Fruit fly (Drosophila melanogaster): ENCODE results near the gene CG9265.

The CG9265 gene

DNA sequence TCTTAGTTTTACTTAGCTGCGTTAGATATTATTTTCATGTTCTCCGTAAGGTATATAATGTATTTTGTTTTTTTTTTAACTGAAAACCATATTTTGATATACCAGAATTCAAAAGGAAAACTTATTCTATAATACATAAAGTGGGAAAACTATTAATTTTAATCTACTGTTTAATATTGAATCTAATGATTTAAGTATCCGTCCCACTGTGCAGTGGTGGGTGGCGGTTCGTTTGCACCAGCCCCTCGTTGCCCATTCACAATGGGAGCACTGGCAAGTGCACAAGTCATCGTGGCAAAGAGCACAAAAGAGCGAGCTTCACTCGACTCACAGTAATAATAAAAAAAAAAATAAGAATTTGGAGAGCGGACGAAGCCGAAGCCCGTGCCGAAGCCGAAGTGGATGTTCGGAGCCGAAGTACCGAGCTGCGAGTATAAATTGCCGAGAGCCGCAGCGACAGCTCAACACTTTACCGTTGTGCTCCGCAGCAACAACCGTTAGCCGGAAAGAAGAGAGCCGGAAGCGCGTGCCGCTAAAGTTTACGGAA is 25.2 kb upstream of the CG9265 start, which contains the start of gene CG34136 (continued):
- TF ChIP-seq CoRest (tag; optimal IDR thresholded peaks at IDR 0.05) (peak; percentile 58), ac (GFP tag; optimal IDR thresholded peaks at IDR 0.05) (no peak), CG9727 (GFP tag; optimal IDR thresholded peaks at IDR 0.05) (peak; percentile 38), Camta (GFP tag; optimal IDR thresholded peaks at IDR 0.05) (no peak), Six4 (GFP tag; optimal IDR thresholded peaks at IDR 0.05) (peak; percentile 56), sug (tag; optimal IDR thresholded peaks at IDR 0.05) (no peak), CG3995 (GFP tag; optimal IDR thresholded peaks at IDR 0.05) (no peak), crp (GFP tag; optimal IDR thresholded peaks at IDR 0.05) (no peak), CHES-1-like (GFP tag; optimal IDR thresholded peaks at IDR 0.05) (no peak), Dp (GFP tag; optimal IDR thresholded peaks at IDR 0.05) (no peak), ab (GFP tag; optimal IDR thresholded peaks at IDR 0.05) (no peak), sima (GFP tag; optimal IDR thresholded peaks at IDR 0.05) (no peak), CG7987 (GFP tag; optimal IDR thresholded peaks at IDR 0.05) (peak; percentile 13), CG6175 (GFP tag; IDR thresholded peaks at IDR 0.05) (no peak), cg (GFP tag; optimal IDR thresholded peaks at IDR 0.05) (no peak), pb (GFP tag; optimal IDR thresholded peaks at IDR 0.05) (no peak), CG2678 (tag; optimal IDR thresholded peaks at IDR 0.05) (peak; percentile 69), E2f1 (GFP tag; IDR thresholded peaks at IDR 0.05) (peak; percentile 26; the same call in 1 of the 2 replicates), CG17912 (GFP tag; optimal IDR thresholded peaks at IDR 0.05) (no peak), Abd-B (GFP tag; optimal IDR thresholded peaks at IDR 0.05) (peak; percentile 18), CG6689 (GFP tag; IDR thresholded peaks at IDR 0.05) (peak; percentile 52; the same call in 1 of the 2 replicates), CG15601 (tag; optimal IDR thresholded peaks at IDR 0.05) (no peak), Kr (GFP tag; optimal IDR thresholded peaks at IDR 0.05) (no peak), gro (GFP tag; optimal IDR thresholded peaks at IDR 0.05) (no peak), CG30431 (GFP tag; optimal IDR thresholded peaks at IDR 0.05) (no peak), CG10209 (GFP tag; optimal IDR thresholded peaks at IDR 0.05) (peak; percentile 8), fu2 (GFP tag; optimal IDR thresholded peaks at IDR 0.05) (no peak), Trl (optimal IDR thresholded peaks at IDR 0.05) (peak; percentile 57 to 60), Trl (GFP tag; optimal IDR thresholded peaks at IDR 0.05) (peak; percentile 20), CG6683 (GFP tag; optimal IDR thresholded peaks at IDR 0.05) (peak; percentile 36)

DNA sequence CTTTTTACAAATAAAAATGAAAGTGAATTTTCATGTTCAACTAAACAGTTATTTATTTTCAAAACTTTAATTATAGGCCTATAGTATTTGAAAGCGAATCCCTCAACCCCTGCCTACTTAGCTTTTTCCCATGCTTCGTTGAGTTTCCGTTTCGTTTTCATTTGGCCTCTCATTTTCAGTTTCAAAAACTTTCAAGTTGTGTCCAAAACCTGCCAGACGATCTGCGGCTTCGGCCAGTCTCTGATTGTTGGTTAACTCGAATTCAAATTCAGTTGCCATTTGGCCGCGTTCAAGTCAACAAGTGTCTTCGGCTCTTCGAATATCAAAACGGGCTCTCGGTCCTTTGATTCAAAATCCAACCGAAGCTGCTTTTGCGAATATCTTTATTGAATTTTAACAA is 19.7 kb upstream of the CG9265 start, which contains the start of gene CG14397:
TSS of gene CG14397 (plus strand) at position 270 of the 400 bp plus-strand sequence.
- TF ChIP-seq CG18011 (GFP tag; optimal IDR thresholded peaks at IDR 0.05) = peak; percentile 88
- TF ChIP-seq Adf1 (GFP tag; IDR thresholded peaks at IDR 0.05) = no peak
- no peak for TF ChIP-seq twi (tag; optimal IDR thresholded peaks at IDR 0.05)
- peak; percentile 68 for TF ChIP-seq Asciz (GFP tag; optimal IDR thresholded peaks at IDR 0.05)
- no peak for TF ChIP-seq Dll (GFP tag; IDR thresholded peaks at IDR 0.05; ENCODE audit: partially characterized antibody)
- TF ChIP-seq Blimp-1 (GFP tag; optimal IDR thresholded peaks at IDR 0.05) = peak; percentile 66
- no peak for TF ChIP-seq Myb (GFP tag; optimal IDR thresholded peaks at IDR 0.05)

- TF ChIP-seq CG2678 (tag; optimal IDR thresholded peaks at IDR 0.05) (peak; percentile 3), Hr78 (GFP tag; optimal IDR thresholded peaks at IDR 0.05) (peak in 1 of 2 experiments; percentile 3), Spps (tag; optimal IDR thresholded peaks at IDR 0.05) (no peak)
Measured at dm6 chr2L:21089075-21089474, 17.8 kb upstream of the CG9265 start, which contains the start of gene CG9259. Gene CG9259 (plus strand): TSS chr2L:21089375.

Measured in whole organism, embryonic.